Worm (Caenorhabditis elegans) whole organism, L1 larva: ENCODE data around the gene C08G9.1.

Source experiments
- C04F5.9 ChIP-seq: sonication (generic microtip); optimal IDR thresholded peaks from 2 replicates; lab custom pipeline; 2016; ENCODE audit warnings: missing genetic modification characterization, missing compliant biosample characterization
- C16A3.4 ChIP-seq: fragments of 150-350 bp; optimal IDR thresholded peaks from 2 replicates; lab custom pipeline; 2014; ENCODE audit warnings: missing biosample characterization, missing genetic modification characterization
- C34B4.2 ChIP-seq: sonication (generic microtip); optimal IDR thresholded peaks from 2 replicates; lab custom pipeline; 2017; ENCODE audit warnings: mild to moderate bottlenecking, missing genetic modification characterization, missing compliant biosample characterization
- aly-2 ChIP-seq: fragments of 150-350 bp; optimal IDR thresholded peaks from 2 replicates; lab custom pipeline; 2014; ENCODE audit warnings: missing biosample characterization, missing genetic modification characterization
- blmp-1 ChIP-seq: fragments of 150-350 bp; optimal IDR thresholded peaks from 2 replicates; lab custom pipeline; 2014; ENCODE audit warnings: missing biosample characterization, missing genetic modification characterization
- ceh-8 ChIP-seq: fragments of 200-800 bp; sonication (Bioruptor generic); optimal IDR thresholded peaks from 2 replicates; lab custom pipeline; 2018; ENCODE audit warnings: mild to moderate bottlenecking, missing genetic modification characterization, moderate library complexity, missing compliant biosample characterization
- ceh-82 ChIP-seq, 3 experiments: fragments of 150-350 bp in 1 of 3; sonication (generic microtip) in 2 of 3; optimal IDR thresholded peaks; 2 replicates each; lab custom pipeline; 2014 to 2017; ENCODE audit warnings: missing biosample characterization in 3 of 3, missing genetic modification characterization in 3 of 3
- dsc-1 ChIP-seq: sonication (generic microtip); optimal IDR thresholded peaks from 2 replicates; lab custom pipeline; 2016; ENCODE audit warnings: mild to moderate bottlenecking, missing genetic modification characterization, missing compliant biosample characterization
- efl-1 ChIP-seq, 4 experiments: fragments of 150-350 bp; optimal IDR thresholded peaks in 3 of 4; peaks in 1 of 4; 1 replicate in 1 of 4; 2 replicates in 3 of 4; lab custom pipeline; 2014; ENCODE audit warnings: missing biosample characterization in 2 of 4, missing genetic modification characterization in 2 of 4, missing genetic modification reagents in 2 of 4
- efl-3 ChIP-seq: fragments of 200-800 bp; sonication (Bioruptor generic); optimal IDR thresholded peaks from 2 replicates; lab custom pipeline; 2018; ENCODE audit warnings: mild to moderate bottlenecking, missing genetic modification characterization, missing compliant biosample characterization
- egl-13 ChIP-seq: sonication (generic microtip); optimal IDR thresholded peaks from 2 replicates; lab custom pipeline; 2016; ENCODE audit warnings: missing genotype, missing genetic modification reagents, missing genetic modification characterization, missing compliant biosample characterization
- elt-2 ChIP-seq: sonication (generic microtip); optimal IDR thresholded peaks from 2 replicates; lab custom pipeline; 2016; ENCODE audit warnings: missing genetic modification characterization, mild to moderate bottlenecking, inconsistent platforms, missing compliant biosample characterization, missing genetic modification reagents
- ets-5 ChIP-seq: fragments of 200-800 bp; sonication (Bioruptor generic); IDR thresholded peaks from 2 replicates; pipeline ENCODE4 v1.3.6; 2022; ENCODE audit warnings: missing genetic modification characterization, missing compliant biosample characterization
- fkh-10 ChIP-seq: sonication (generic microtip); optimal IDR thresholded peaks from 2 replicates; lab custom pipeline; 2017; ENCODE audit warnings: missing biosample characterization, missing genetic modification reagents, missing genetic modification characterization
- hlh-17 ChIP-seq: fragments of 200-800 bp; sonication (Bioruptor generic); optimal IDR thresholded peaks from 2 replicates; lab custom pipeline; 2018; ENCODE audit warnings: missing genetic modification characterization, mild to moderate bottlenecking, missing compliant biosample characterization, moderate library complexity, borderline replicate concordance
- hpl-2 ChIP-seq: fragments of 150-350 bp; optimal IDR thresholded peaks from 2 replicates; lab custom pipeline; 2014; ENCODE audit warnings: missing biosample characterization, missing genetic modification reagents, missing genetic modification characterization
- irx-1 ChIP-seq: sonication (generic microtip); optimal IDR thresholded peaks from 2 replicates; lab custom pipeline; 2016; ENCODE audit warnings: missing genetic modification characterization, missing compliant biosample characterization
- isw-1 ChIP-seq: fragments of 200-800 bp; sonication (Bioruptor generic); IDR thresholded peaks from 2 replicates; pipeline ENCODE4 v1.3.6; 2022; ENCODE audit warnings: missing genetic modification characterization, missing compliant biosample characterization
- lin-13 ChIP-seq: fragments of 150-350 bp; optimal IDR thresholded peaks from 2 replicates; lab custom pipeline; 2014; ENCODE audit warnings: missing biosample characterization, missing genetic modification reagents, missing genetic modification characterization
- lin-14 ChIP-seq: fragments of 200-800 bp; sonication (Bioruptor generic); optimal IDR thresholded peaks from 2 replicates; lab custom pipeline; 2018; ENCODE audit warnings: mild to moderate bottlenecking, missing genetic modification characterization, moderate library complexity, missing compliant biosample characterization
- lsy-2 ChIP-seq, 2 experiments: fragments of 150-350 bp; optimal IDR thresholded peaks; 2 replicates each; lab custom pipeline; 2014; ENCODE audit warnings: missing biosample characterization in 2 of 2, missing genetic modification characterization in 2 of 2
- mep-1 ChIP-seq: fragments of 150-350 bp; optimal IDR thresholded peaks from 2 replicates; lab custom pipeline; 2014; ENCODE audit warnings: missing biosample characterization, missing genetic modification characterization
- nhr-11 ChIP-seq: fragments of 150-350 bp; optimal IDR thresholded peaks from 2 replicates; lab custom pipeline; 2014; ENCODE audit warnings: missing biosample characterization, missing genetic modification characterization
- nhr-12 ChIP-seq: sonication (generic microtip); optimal IDR thresholded peaks from 2 replicates; lab custom pipeline; 2017; ENCODE audit warnings: missing biosample characterization, missing genetic modification characterization
- nhr-237 ChIP-seq: fragments of 150-350 bp; optimal IDR thresholded peaks from 2 replicates; lab custom pipeline; 2014; ENCODE audit warnings: missing biosample characterization, missing genetic modification characterization
- nhr-47 ChIP-seq: sonication (generic microtip); optimal IDR thresholded peaks from 2 replicates; lab custom pipeline; 2016; ENCODE audit warnings: mild to moderate bottlenecking, missing genetic modification characterization, moderate library complexity, missing compliant biosample characterization
- nhr-71 ChIP-seq: sonication (generic microtip); optimal IDR thresholded peaks from 2 replicates; lab custom pipeline; 2016; ENCODE audit warnings: mild to moderate bottlenecking, missing genetic modification characterization, moderate library complexity, missing compliant biosample characterization
- nhr-77 ChIP-seq: fragments of 150-350 bp; optimal IDR thresholded peaks from 2 replicates; lab custom pipeline; 2014; ENCODE audit warnings: missing biosample characterization, missing genetic modification characterization
- nhr-84 ChIP-seq: sonication (generic microtip); optimal IDR thresholded peaks from 2 replicates; lab custom pipeline; 2017; ENCODE audit warnings: missing biosample characterization, missing genetic modification characterization
- nhr-85 ChIP-seq: sonication (generic microtip); peaks from one replicate; lab custom pipeline; 2016; ENCODE audit warnings: missing genetic modification characterization, inconsistent platforms, missing compliant biosample characterization
- skn-1 ChIP-seq: fragments of 150-350 bp; optimal IDR thresholded peaks from 2 replicates; lab custom pipeline; 2014; ENCODE audit warnings: missing biosample characterization, missing genetic modification characterization
- snpc-4 ChIP-seq: fragments of 150-350 bp; optimal IDR thresholded peaks from 2 replicates; lab custom pipeline; 2014; ENCODE audit warnings: missing biosample characterization, missing genetic modification characterization
- sox-4 ChIP-seq: sonication (generic microtip); optimal IDR thresholded peaks from 2 replicates; lab custom pipeline; 2016; ENCODE audit warnings: missing genetic modification characterization, missing compliant biosample characterization
- sptf-1 ChIP-seq: fragments of 150-350 bp; optimal IDR thresholded peaks from 2 replicates; lab custom pipeline; 2014; ENCODE audit warnings: missing biosample characterization, missing genetic modification characterization
- swsn-7 ChIP-seq: sonication (generic microtip); optimal IDR thresholded peaks from 2 replicates; lab custom pipeline; 2016; ENCODE audit warnings: missing genetic modification characterization, missing compliant biosample characterization
- tlp-1 ChIP-seq: fragments of 150-350 bp; optimal IDR thresholded peaks from 2 replicates; lab custom pipeline; 2014; ENCODE audit warnings: missing biosample characterization, missing genetic modification characterization
- unc-30 ChIP-seq: sonication (generic microtip); optimal IDR thresholded peaks from 2 replicates; lab custom pipeline; 2017; ENCODE audit warnings: missing biosample characterization, missing genetic modification characterization
- unc-86 ChIP-seq: sonication (generic microtip); optimal IDR thresholded peaks from 2 replicates; lab custom pipeline; 2016; ENCODE audit warnings: missing genetic modification characterization, missing compliant biosample characterization
- vab-15 ChIP-seq: sonication (generic microtip); optimal IDR thresholded peaks from 2 replicates; lab custom pipeline; 2017; ENCODE audit warnings: missing genotype, mild to moderate bottlenecking, missing genetic modification characterization, missing compliant biosample characterization
- zag-1 ChIP-seq: fragments of 150-350 bp; optimal IDR thresholded peaks from 2 replicates; lab custom pipeline; 2014; ENCODE audit warnings: missing biosample characterization, missing genetic modification characterization

C08G9.1 gene

ce11 chrIV:7619261-7619660, 39.3 kb upstream of the C08G9.1 start (continued):
- TF ChIP-seq blmp-1 (tag; lab: Kevin White, UChicago) (no peak), C04F5.9 (no peak), nhr-71 (tag; lab: Kevin White, UChicago) (peak; percentile 48)

- no peak for TF ChIP-seq fkh-10 (GFP tag; lab: Kevin White, UChicago)
- peak in 1 of 3 experiments; percentile 1 for TF ChIP-seq ceh-82 (tag; optimal IDR thresholded peaks at IDR 0.05; lab: Kevin White, UChicago)
- no peak for TF ChIP-seq efl-1 (optimal IDR thresholded peaks at IDR 0.05; lab: Kevin White, UChicago)
- peak in 1 of 2 experiments; percentile 76 for TF ChIP-seq efl-1 (GFP tag; optimal IDR thresholded peaks at IDR 0.05 in 1 of 2; lab: Kevin White, UChicago)
- peak; percentile 54 for TF ChIP-seq lin-14 (GFP tag; lab: Kevin White, UChicago)
- TF ChIP-seq, all 84 proteins: peak for 3
Observed at ce11 chrIV:7620450-7620849, 38.1 kb upstream of the C08G9.1 start.

- TF ChIP-seq hpl-2 (GFP tag; lab: Kevin White, UChicago): no peak
- no peak for TF ChIP-seq sox-4 (tag; lab: Kevin White, UChicago)
- no peak for TF ChIP-seq tlp-1 (tag; lab: Kevin White, UChicago)
- no peak for TF ChIP-seq C34B4.2 (tag; lab: Kevin White, UChicago)
- TF ChIP-seq unc-30 (tag; lab: Kevin White, UChicago): no peak
- TF ChIP-seq elt-2 (tag; lab: Kevin White, UChicago): no peak
- TF ChIP-seq swsn-7 (tag; lab: Kevin White, UChicago): no peak
Observed at ce11 chrIV:7623078-7623477, 35.5 kb upstream of the C08G9.1 start.

- TF ChIP-seq unc-86 (tag; lab: Kevin White, UChicago) (peak; percentile 71), swsn-7 (tag; lab: Kevin White, UChicago) (peak; percentile 15), egl-13 (peak; percentile 60), snpc-4 (tag; lab: Kevin White, UChicago) (no peak), ceh-8 (GFP tag; lab: Kevin White, UChicago) (no peak), ceh-82 (tag; optimal IDR thresholded peaks at IDR 0.05; lab: Kevin White, UChicago) (peak in 1 of 3 experiments; percentile 20), nhr-12 (no peak), hlh-17 (GFP tag; lab: Kevin White, UChicago) (no peak), isw-1 (GFP tag; lab: Robert Waterston, UW) (no peak), ets-5 (GFP tag; lab: Robert Waterston, UW) (no peak), skn-1 (no peak), aly-2 (peak; percentile 81), lin-13 (GFP tag; lab: Kevin White, UChicago) (no peak), tlp-1 (tag; lab: Kevin White, UChicago) (no peak), nhr-84 (tag; lab: Kevin White, UChicago) (no peak), efl-3 (GFP tag; lab: Kevin White, UChicago) (no peak), zag-1 (tag; lab: Kevin White, UChicago) (no peak), dsc-1 (tag; lab: Kevin White, UChicago) (no peak), nhr-77 (tag; lab: Kevin White, UChicago) (no peak), nhr-85 (tag; lab: Kevin White, UChicago) (no peak), nhr-47 (tag; lab: Kevin White, UChicago) (peak; percentile 31), C34B4.2 (tag; lab: Kevin White, UChicago) (no peak), C16A3.4 (tag; lab: Kevin White, UChicago) (no peak), efl-1 (optimal IDR thresholded peaks at IDR 0.05; lab: Kevin White, UChicago) (peak in 1 of 2 experiments; percentile 11), efl-1 (GFP tag; optimal IDR thresholded peaks at IDR 0.05 in 1 of 2; lab: Kevin White, UChicago) (no peak), nhr-71 (tag; lab: Kevin White, UChicago) (peak; percentile 13), nhr-237 (no peak), sptf-1 (tag; lab: Kevin White, UChicago) (no peak), lin-14 (GFP tag; lab: Kevin White, UChicago) (peak; percentile 63), fkh-10 (GFP tag; lab: Kevin White, UChicago) (peak; percentile 36), vab-15 (no peak), nhr-11 (tag; lab: Kevin White, UChicago) (no peak), lsy-2 (tag; optimal IDR thresholded peaks at IDR 0.05; lab: Kevin White, UChicago) (peak in 1 of 2 experiments; percentile 3), irx-1 (tag; lab: Kevin White, UChicago) (no peak), mep-1 (no peak)
Observed at ce11 chrIV:7623868-7624267, 34.7 kb upstream of the C08G9.1 start.
